Worm (Caenorhabditis elegans) whole organism, L3 larva: ENCODE measurements around the gene srd-44.

Experiments used
- aly-2 ChIP-seq: fragments of 150-350 bp; optimal IDR thresholded peaks from 2 replicates; lab custom pipeline; 2014; ENCODE audit warnings: missing biosample characterization, missing genetic modification characterization
- ama-1 ChIP-seq: fragments of 150-350 bp; optimal IDR thresholded peaks from 2 replicates; lab custom pipeline; 2018
- ceh-16 ChIP-seq: sonication (generic microtip); optimal IDR thresholded peaks from 2 replicates; lab custom pipeline; 2017; ENCODE audit warnings: missing biosample characterization, missing genetic modification characterization
- ceh-28 ChIP-seq: fragments of 150-350 bp; optimal IDR thresholded peaks from 2 replicates; lab custom pipeline; 2014; ENCODE audit warnings: missing biosample characterization, missing genetic modification reagents, missing genetic modification characterization
- ceh-82 ChIP-seq: fragments of 150-350 bp; optimal IDR thresholded peaks from 2 replicates; lab custom pipeline; 2014; ENCODE audit warnings: missing biosample characterization, missing genetic modification characterization
- egl-27 ChIP-seq: sonication (generic microtip); optimal IDR thresholded peaks from 4 replicates; lab custom pipeline; 2017; ENCODE audit warnings: missing biosample characterization, missing genetic modification reagents, missing genetic modification characterization
- elt-1 ChIP-seq: fragments of 150-350 bp; optimal IDR thresholded peaks from 2 replicates; lab custom pipeline; 2014; ENCODE audit warnings: missing biosample characterization, missing genetic modification characterization
- elt-3 ChIP-seq, 3 experiments: fragments of 150-350 bp in 1 of 3; sonication (generic microtip) in 2 of 3; optimal IDR thresholded peaks; 2 replicates in 2 of 3; 4 replicates in 1 of 3; lab custom pipeline; 2014 to 2017; ENCODE audit warnings: missing biosample characterization in 3 of 3, missing genetic modification characterization in 3 of 3
- jun-1 ChIP-seq: fragments of 150-350 bp; optimal IDR thresholded peaks from 2 replicates; lab custom pipeline; 2014; ENCODE audit warnings: missing biosample characterization, missing genetic modification reagents, missing genetic modification characterization
- lin-39 ChIP-seq: fragments of 150-350 bp; optimal IDR thresholded peaks from 2 replicates; lab custom pipeline; 2018; ENCODE audit warnings: missing biosample characterization, missing genetic modification reagents, missing genetic modification characterization
- nhr-23 ChIP-seq: fragments of 150-350 bp; optimal IDR thresholded peaks from 2 replicates; lab custom pipeline; 2014; ENCODE audit warnings: missing biosample characterization, missing genetic modification reagents, missing genetic modification characterization
- nhr-28 ChIP-seq: fragments of 150-350 bp; optimal IDR thresholded peaks from 2 replicates; lab custom pipeline; 2014; ENCODE audit warnings: missing biosample characterization, missing genetic modification characterization
- sea-2 ChIP-seq: fragments of 150-350 bp; sonication (generic microtip); optimal IDR thresholded peaks from 4 replicates; lab custom pipeline; 2014; ENCODE audit warnings: missing biosample characterization, missing genetic modification reagents, missing genetic modification characterization
- unc-62 ChIP-seq: fragments of 150-350 bp; sonication (generic microtip); optimal IDR thresholded peaks from 4 replicates; lab custom pipeline; 2014; ENCODE audit warnings: missing biosample characterization, missing genetic modification reagents, missing genetic modification characterization

ce11 chrX:12298324-12298723 is 39.9 kb upstream of the srd-44 start, which contains the start of gene W06D11.3:
- TF ChIP-seq egl-27 (tag; lab: Kevin White, UChicago) (no peak), elt-3 (tag; optimal IDR thresholded peaks at IDR 0.05; lab: Kevin White, UChicago) (no peak), unc-62 (GFP tag; lab: Kevin White, UChicago) (no peak), ama-1 (no peak), ceh-82 (tag; lab: Kevin White, UChicago) (no peak), ceh-16 (no peak), lin-39 (no peak), aly-2 (tag; lab: Kevin White, UChicago) (no peak), nhr-28 (no peak), ceh-28 (tag; lab: Kevin White, UChicago) (no peak), elt-1 (tag; lab: Kevin White, UChicago) (no peak), nhr-23 (tag; lab: Kevin White, UChicago) (no peak), sea-2 (GFP tag; lab: Kevin White, UChicago) (no peak), jun-1 (no peak)
